Worm (Caenorhabditis elegans): ENCODE results near the gene Y55F3C.9.

Y55F3C.9 gene

ce11 chrIV:763377-764063 is 35.5 kb upstream of the Y55F3C.9 start, which contains the start of gene col-103 (continued):
- TF ChIP-seq snu-23 (GFP tag; optimal IDR thresholded peaks at IDR 0.05) (peak; percentile 77), ztf-11 (tag; optimal IDR thresholded peaks at IDR 0.05) (no peak), egl-13 (tag; optimal IDR thresholded peaks at IDR 0.05) (no peak), irx-1 (tag; optimal IDR thresholded peaks at IDR 0.05) (no peak), unc-86 (tag; optimal IDR thresholded peaks at IDR 0.05) (no peak), vab-15 (tag; optimal IDR thresholded peaks at IDR 0.05) (no peak), tbx-2 (tag; optimal IDR thresholded peaks at IDR 0.05) (no peak), fos-1 (tag; optimal IDR thresholded peaks at IDR 0.05) (no peak), nhr-47 (tag; optimal IDR thresholded peaks at IDR 0.05) (no peak), ceh-63 (GFP tag; optimal IDR thresholded peaks at IDR 0.05) (no peak), dpl-1 (GFP tag; optimal IDR thresholded peaks at IDR 0.05) (peak; percentile 24 to 47 (median 25)), elt-2 (tag; optimal IDR thresholded peaks at IDR 0.05) (no peak), unc-98 (GFP tag; IDR thresholded peaks at IDR 0.05) (no peak), ama-1 (optimal IDR thresholded peaks at IDR 0.05) (peak; percentile 81)

ce11 chrIV:762486-763376 is 34.7 kb upstream of the Y55F3C.9 start:
- TF ChIP-seq ces-1 (GFP tag; optimal IDR thresholded peaks at IDR 0.05), result no peak
- TF ChIP-seq efl-1 (optimal IDR thresholded peaks at IDR 0.05), result no peak
- peak in 1 of 2 experiments; percentile 83 for TF ChIP-seq efl-1 (GFP tag; optimal IDR thresholded peaks at IDR 0.05 in 1 of 2)

- TF ChIP-seq C16A3.4 (tag; optimal IDR thresholded peaks at IDR 0.05), result peak; percentile 14
- no peak for TF ChIP-seq jun-1 (tag; optimal IDR thresholded peaks at IDR 0.05)
- no peak for TF ChIP-seq nhr-28 (tag; optimal IDR thresholded peaks at IDR 0.05)
- TF ChIP-seq hpl-2 (GFP tag; optimal IDR thresholded peaks at IDR 0.05), result no peak
- no peak for TF ChIP-seq ets-5 (GFP tag; IDR thresholded peaks at IDR 0.05)
- peak; percentile 36 for TF ChIP-seq nhr-90 (tag; optimal IDR thresholded peaks at IDR 0.05; ENCODE audit: poor library complexity)
- TF ChIP-seq nhr-85 (tag), result peak; percentile 88
- TF ChIP-seq rnt-1 (tag; optimal IDR thresholded peaks at IDR 0.05), result peak; percentile 5
- peak; percentile 63 for TF ChIP-seq aly-2 (tag; optimal IDR thresholded peaks at IDR 0.05)
- no peak for TF ChIP-seq vab-15 (tag; optimal IDR thresholded peaks at IDR 0.05)
- no peak for TF ChIP-seq swsn-7 (tag; optimal IDR thresholded peaks at IDR 0.05)
- no peak for TF ChIP-seq blmp-1 (tag; optimal IDR thresholded peaks at IDR 0.05)
- TF ChIP-seq nhr-71 (tag; optimal IDR thresholded peaks at IDR 0.05), result peak; percentile 69
- peak; percentile 13 for TF ChIP-seq fos-1 (tag; optimal IDR thresholded peaks at IDR 0.05)
- TF ChIP-seq nhr-47 (tag; optimal IDR thresholded peaks at IDR 0.05), result peak; percentile 33
- TF ChIP-seq elt-3 (tag; optimal IDR thresholded peaks at IDR 0.05), result peak in 2 of 6 experiments; percentile 28 to 31
- TF ChIP-seq elt-2 (tag; optimal IDR thresholded peaks at IDR 0.05), result no peak
- TF ChIP-seq isw-1 (GFP tag; IDR thresholded peaks at IDR 0.05), result no peak
- TF ChIP-seq nhr-19 (GFP tag; conservative IDR thresholded peaks at IDR 0.05), result peak; percentile 35; the same call in 1 of the 2 replicates
- peak; percentile 36 for TF ChIP-seq snu-23 (GFP tag; optimal IDR thresholded peaks at IDR 0.05)
- TF ChIP-seq lsy-2 (tag; optimal IDR thresholded peaks at IDR 0.05), result peak; percentile 23 to 31
- no peak for TF ChIP-seq unc-86 (tag; optimal IDR thresholded peaks at IDR 0.05)
- no peak for TF ChIP-seq ceh-88 (GFP tag; IDR thresholded peaks at IDR 0.05)
- no peak for TF ChIP-seq nhr-20 (tag; optimal IDR thresholded peaks at IDR 0.05)
- peak; percentile 11 to 32 for TF ChIP-seq efl-1 (optimal IDR thresholded peaks at IDR 0.05)
- no peak for TF ChIP-seq efl-1 (GFP tag; optimal IDR thresholded peaks at IDR 0.05 in 1 of 2)
- TF ChIP-seq ama-1 (optimal IDR thresholded peaks at IDR 0.05), result peak; percentile 12
- TF ChIP-seq lin-14 (GFP tag; optimal IDR thresholded peaks at IDR 0.05), result no peak
- peak; percentile 53; the same call in 1 of the 2 replicates for TF ChIP-seq grh-1 (GFP tag; IDR thresholded peaks at IDR 0.05)
- TF ChIP-seq nhr-237 (tag; optimal IDR thresholded peaks at IDR 0.05), result no peak
- TF ChIP-seq pax-3 (tag; optimal IDR thresholded peaks at IDR 0.05), result no peak
- no peak for TF ChIP-seq hlh-17 (GFP tag; optimal IDR thresholded peaks at IDR 0.05; ENCODE audit: borderline replicate concordance)
- no peak for TF ChIP-seq mef-2 (tag; optimal IDR thresholded peaks at IDR 0.05)
- TF ChIP-seq unc-98 (GFP tag; IDR thresholded peaks at IDR 0.05), result no peak
- peak; percentile 28 for TF ChIP-seq xbp-1 (tag; optimal IDR thresholded peaks at IDR 0.05)
- no peak for TF ChIP-seq zip-4 (GFP tag; optimal IDR thresholded peaks at IDR 0.05)
- no peak for TF ChIP-seq ceh-63 (GFP tag; optimal IDR thresholded peaks at IDR 0.05)
These were observed 34.0 kb upstream of the Y55F3C.9 start for ce11 chrIV:762016-762459.

All from whole organism, L1 larva.